Worm (Caenorhabditis elegans) whole organism, L3 larva: ENCODE measurements around the gene B0034.4.

ENCODE experiments used
- jun-1 ChIP-seq: fragments of 150-350 bp; optimal IDR thresholded peaks from 2 replicates; lab custom pipeline; 2014; ENCODE audit warnings: missing biosample characterization, missing genetic modification reagents, missing genetic modification characterization
- nfya-1 ChIP-seq: sonication (generic microtip); optimal IDR thresholded peaks from 2 replicates; lab custom pipeline; 2017; ENCODE audit warnings: missing genetic modification characterization, mild to moderate bottlenecking, missing compliant biosample characterization, antibody characterized with exemption, moderate library complexity; ENCODE audit not compliant: insufficient read depth

DNA sequence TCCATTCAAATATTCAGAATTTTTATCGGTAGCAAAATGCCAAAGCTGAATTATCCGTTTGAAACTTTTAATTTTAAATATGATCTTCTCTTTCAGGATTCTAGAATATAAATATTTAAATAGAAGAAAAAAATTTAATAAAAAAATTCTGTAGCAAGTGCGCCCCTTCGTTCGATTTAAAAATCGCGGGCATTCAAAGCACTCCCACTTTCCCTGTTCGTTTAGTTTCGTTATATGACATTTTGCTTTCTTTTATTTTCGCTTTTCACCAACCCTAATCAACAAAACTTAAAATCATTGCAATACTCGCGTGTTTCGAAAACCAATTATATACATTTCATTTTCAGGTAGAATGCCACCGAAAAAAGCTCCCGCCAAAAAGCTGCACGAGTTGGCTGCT, 47.7 kb downstream of the B0034.4 start, which contains the start of gene vrk-1:
- TF ChIP-seq jun-1, result no peak
- no peak for TF ChIP-seq nfya-1 (tag; lab: Kevin White, UChicago)
